Worm (Caenorhabditis elegans) whole organism, L4/young adult: ENCODE results near the gene F20A1.6.
"Not testable (repeated sequence)": the region's sequence is repeated elsewhere in the genome, so short reads cannot be mapped to it uniquely, and the experiment has no call there.

Experiments
- W03F9.2 ChIP-seq: fragments of 150-350 bp; optimal IDR thresholded peaks from 2 replicates; lab custom pipeline; 2014; ENCODE audit warnings: missing biosample characterization, missing genetic modification characterization
- dao-5 ChIP-seq: sonication (generic microtip); optimal IDR thresholded peaks from 2 replicates; lab custom pipeline; 2016; ENCODE audit warnings: missing genotype, missing genetic modification characterization, moderate library complexity, missing compliant biosample characterization
- him-1 ChIP-seq: sonication (generic microtip); optimal IDR thresholded peaks from 2 replicates; lab custom pipeline; 2016; ENCODE audit warnings: missing genotype, missing genetic modification reagents, missing genetic modification characterization, missing compliant biosample characterization

The F20A1.6 gene

ce11 chrV:7027055-7027454, at the start of gene F20A1.6:
Gene F20A1.6, minus strand, starts transcription at chrV:7027155.
- TF ChIP-seq him-1 (tag; lab: Kevin White, UChicago) (no peak), W03F9.2 (tag; lab: Kevin White, UChicago) (no peak), dao-5 (no peak)

ce11 chrV:7076161-7076560, 49.2 kb upstream of the F20A1.6 start:
- TF ChIP-seq dao-5 (no peak), him-1 (tag; lab: Kevin White, UChicago) (no peak), W03F9.2 (tag; lab: Kevin White, UChicago) (no peak)

- TF ChIP-seq W03F9.2 (tag; lab: Kevin White, UChicago) (no peak), dao-5 (no peak), him-1 (tag; lab: Kevin White, UChicago) (no peak)
Measured at ce11 chrV:7075646-7076045, 48.7 kb upstream of the F20A1.6 start, which contains the start of gene npa-1. Gene npa-1, plus strand, starts transcription at chrV:7075787.

ce11 chrV:7072309-7072708, 45.4 kb upstream of the F20A1.6 start, which contains the start of gene F27B10.1:
Gene F27B10.1, plus strand, starts transcription at chrV:7072609.
- TF ChIP-seq dao-5 (no peak), W03F9.2 (tag; lab: Kevin White, UChicago) (no peak), him-1 (tag; lab: Kevin White, UChicago) (no peak)

- TF ChIP-seq W03F9.2 (tag; lab: Kevin White, UChicago) (no peak), dao-5 (no peak), him-1 (tag; lab: Kevin White, UChicago) (no peak)
Measured at ce11 chrV:7069605-7070004, 42.6 kb upstream of the F20A1.6 start.

DNA sequence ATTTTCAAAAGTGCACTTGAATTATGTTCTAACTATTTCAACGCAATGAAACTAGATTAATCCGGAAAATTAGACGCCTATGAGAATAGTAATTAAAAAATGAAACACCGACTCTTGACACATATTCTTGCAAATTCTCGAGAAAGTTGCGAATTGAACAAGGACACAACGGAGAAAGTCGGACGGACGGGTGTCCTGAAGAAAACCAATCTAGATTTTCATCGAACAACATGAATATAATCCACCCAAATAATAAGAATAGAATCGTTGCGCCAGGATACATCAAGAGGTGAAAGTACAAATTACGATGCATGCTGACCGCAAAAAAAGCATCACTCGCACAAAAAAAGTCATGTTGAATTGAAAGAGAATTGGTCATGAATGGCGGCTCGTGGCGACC, 41.9 kb upstream of the F20A1.6 start:
- TF ChIP-seq dao-5 (no peak), W03F9.2 (tag; lab: Kevin White, UChicago) (no peak), him-1 (tag; lab: Kevin White, UChicago) (no peak)

- TF ChIP-seq W03F9.2 (tag; lab: Kevin White, UChicago) (no peak), him-1 (tag; lab: Kevin White, UChicago) (no peak), dao-5 (no peak)
Measured at ce11 chrV:7065226-7065625, 38.3 kb upstream of the F20A1.6 start, which contains the start of gene Y57E12AR.1. Gene Y57E12AR.1, minus strand, starts transcription at chrV:7065326.

DNA sequence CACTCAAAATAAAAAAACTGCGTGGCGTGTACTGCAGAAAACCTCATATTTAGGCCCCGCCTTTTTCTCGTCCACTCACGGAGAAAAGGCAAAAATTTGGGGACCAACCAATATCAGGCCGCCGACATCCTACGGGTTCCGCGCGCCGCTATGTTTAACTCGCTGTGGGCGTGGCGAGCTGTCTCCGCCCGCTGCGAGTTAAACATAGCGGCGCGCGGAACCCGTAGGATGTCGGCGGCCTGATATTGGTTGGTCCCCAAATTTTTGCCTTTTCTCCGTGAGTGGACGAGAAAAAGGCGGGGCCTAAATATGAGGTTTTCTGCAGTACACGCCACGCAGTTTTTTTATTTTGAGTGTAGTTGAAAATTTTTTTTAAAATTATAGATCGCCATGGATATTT, 35.8 kb upstream of the F20A1.6 start, which contains the start of gene tmem-258:
Gene tmem-258, plus strand, starts transcription at position 385 of the 400 bp plus-strand sequence.
- not testable (repeated sequence) for TF ChIP-seq him-1 (tag; lab: Kevin White, UChicago); W03F9.2 (tag; lab: Kevin White, UChicago); dao-5

- TF ChIP-seq W03F9.2 (tag; lab: Kevin White, UChicago) (peak; percentile 95), dao-5 (no peak), him-1 (tag; lab: Kevin White, UChicago) (no peak)
Measured at ce11 chrV:7060396-7060795, 33.4 kb upstream of the F20A1.6 start, which contains the start of the genes Y57E12AL.6 and Y57E12AL.1. Gene Y57E12AL.6, minus strand, starts transcription at chrV:7060470. Gene Y57E12AL.1, plus strand, starts transcription at chrV:7060530.

DNA sequence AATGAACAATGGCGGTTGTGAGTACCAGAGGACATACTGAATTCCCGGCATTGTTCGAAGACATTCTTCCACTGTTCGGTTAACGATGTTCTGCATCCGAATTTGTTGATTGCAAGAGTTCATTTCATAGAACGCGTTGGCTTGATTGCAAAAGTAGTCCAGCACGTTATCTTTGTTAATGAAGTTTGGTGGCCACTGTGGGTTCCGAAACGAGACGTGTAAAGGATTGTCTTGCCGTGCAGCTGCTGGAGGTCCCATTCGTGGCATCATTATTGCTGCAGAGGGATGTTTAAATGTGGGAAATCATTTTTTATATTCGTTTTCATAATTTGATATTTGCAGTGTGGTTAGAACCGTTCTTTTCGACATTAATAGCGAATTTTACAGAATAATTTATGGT, 32.4 kb upstream of the F20A1.6 start, which contains the start of gene mdt-6:
Gene mdt-6, minus strand, starts transcription at position 275 of the 400 bp plus-strand sequence.
- TF ChIP-seq W03F9.2 (tag; lab: Kevin White, UChicago): no peak

- TF ChIP-seq dao-5; him-1 (tag; lab: Kevin White, UChicago); W03F9.2 (tag; lab: Kevin White, UChicago): not testable (repeated sequence)
Measured at ce11 chrV:7057795-7058194, 30.8 kb upstream of the F20A1.6 start, which contains the start of gene Y57E12AL.2. Gene Y57E12AL.2, plus strand, starts transcription at chrV:7058095.

ce11 chrV:7054598-7054997, 27.6 kb upstream of the F20A1.6 start, which contains the start of gene spig-8:
Gene spig-8, plus strand, starts transcription at chrV:7054898.
- TF ChIP-seq him-1 (tag; lab: Kevin White, UChicago) (no peak), dao-5 (no peak), W03F9.2 (tag; lab: Kevin White, UChicago) (no peak)

DNA sequence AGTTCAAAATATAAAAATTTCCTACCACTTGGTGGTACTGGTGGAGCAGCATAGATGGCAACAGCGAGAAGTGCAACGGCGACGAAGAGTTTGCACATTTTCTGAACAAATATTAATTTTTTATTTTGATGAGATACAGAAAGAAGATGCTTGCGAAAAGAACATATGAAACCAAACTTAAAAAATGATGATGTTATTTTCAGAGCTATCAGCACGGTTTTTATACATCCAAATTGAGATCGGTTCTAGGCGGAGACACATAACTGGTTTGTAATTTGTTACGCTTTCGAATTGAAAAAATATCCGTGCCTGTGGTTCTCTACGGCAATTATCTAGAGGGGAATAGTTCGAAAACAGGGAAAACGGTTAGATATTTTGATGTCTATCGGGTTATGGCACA, 26.1 kb upstream of the F20A1.6 start, which contains the start of gene txt-17:
Gene txt-17, minus strand, starts transcription at position 101 of the 400 bp plus-strand sequence.
- TF ChIP-seq W03F9.2 (tag; lab: Kevin White, UChicago) (no peak), him-1 (tag; lab: Kevin White, UChicago) (no peak), dao-5 (no peak)

DNA sequence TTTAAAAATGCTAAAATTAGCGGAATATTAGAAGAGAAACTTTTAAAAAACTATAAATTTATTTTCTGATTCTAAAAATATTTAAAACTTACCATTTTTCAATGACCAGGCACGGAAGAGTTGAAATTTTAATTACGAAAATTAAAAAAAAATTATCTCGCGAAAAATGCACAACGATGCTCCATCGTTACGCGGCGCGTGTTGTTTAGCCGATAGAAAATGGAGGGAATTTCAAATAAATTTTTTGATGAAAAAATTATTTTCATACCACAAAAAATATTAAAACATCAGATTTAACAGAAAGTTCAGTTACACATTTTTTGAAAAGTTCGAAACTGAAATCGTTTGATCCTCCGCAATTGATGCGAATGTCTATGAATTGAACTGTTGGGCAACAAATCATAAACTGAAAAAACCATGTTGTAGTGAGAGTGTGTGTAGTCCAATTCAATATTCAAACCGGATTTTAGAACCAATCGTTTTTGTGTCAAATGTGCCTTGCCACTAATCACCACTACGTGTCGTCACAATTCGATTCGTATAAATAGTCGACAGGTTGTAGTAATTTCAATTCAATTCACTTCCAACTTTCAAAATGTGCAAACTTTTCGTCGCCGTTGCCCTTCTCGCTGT, 24.3 kb upstream of the F20A1.6 start, which contains the start of the genes tofu-2 and spig-1:
Gene tofu-2, minus strand, starts transcription at position 116 of the 633 bp plus-strand sequence.
Gene spig-1, plus strand, starts transcription at position 583 of the 633 bp plus-strand sequence.
- TF ChIP-seq him-1 (tag; lab: Kevin White, UChicago): no peak
- TF ChIP-seq dao-5: no peak
- no peak for TF ChIP-seq W03F9.2 (tag; lab: Kevin White, UChicago)
